Worm (Caenorhabditis elegans) whole organism, L3 larva: Measurements from ENCODE around the gene gdi-1.

Experiments used
- ama-1 ChIP-seq: fragments of 150-350 bp; optimal IDR thresholded peaks from 2 replicates; lab custom pipeline; 2018
- elt-1 ChIP-seq: fragments of 150-350 bp; optimal IDR thresholded peaks from 2 replicates; lab custom pipeline; 2014; ENCODE audit warnings: missing biosample characterization, missing genetic modification characterization
- ztf-11 ChIP-seq: fragments of 150-350 bp; optimal IDR thresholded peaks from 2 replicates; lab custom pipeline; 2014; ENCODE audit warnings: missing biosample characterization, missing genetic modification characterization

ce11 chrIV:14759662-14760061, 33.0 kb downstream of the gdi-1 start:
- TF ChIP-seq ama-1 (lab: Kevin White, UChicago): no peak
- no peak for TF ChIP-seq ztf-11 (tag; lab: Kevin White, UChicago)
- TF ChIP-seq elt-1 (tag; lab: Kevin White, UChicago): no peak
